Worm (Caenorhabditis elegans) whole organism, L3 larva: Measurements from ENCODE around the gene brc-1.

ENCODE experiments used
- ZK546.5 ChIP-seq: sonication (generic microtip); optimal IDR thresholded peaks from 2 replicates; lab custom pipeline; 2017; ENCODE audit warnings: missing biosample characterization, missing genetic modification characterization
- ama-1 ChIP-seq: fragments of 150-350 bp; optimal IDR thresholded peaks from 2 replicates; lab custom pipeline; 2018
- elt-3 ChIP-seq, 3 experiments: fragments of 150-350 bp in 1 of 3; sonication (generic microtip) in 2 of 3; optimal IDR thresholded peaks; 2 replicates in 2 of 3; 4 replicates in 1 of 3; lab custom pipeline; 2014 to 2017; ENCODE audit warnings: missing biosample characterization in 3 of 3, missing genetic modification characterization in 3 of 3
- eor-1 ChIP-seq, 2 experiments: fragments of 150-350 bp; optimal IDR thresholded peaks; 2 replicates each; lab custom pipeline; 2014 to 2018; ENCODE audit warnings: missing biosample characterization in 2 of 2, missing genetic modification characterization in 2 of 2
- nhr-76 ChIP-seq: fragments of 150-350 bp; sonication (generic microtip); optimal IDR thresholded peaks from 5 replicates; lab custom pipeline; 2014; ENCODE audit warnings: missing biosample characterization, missing genetic modification characterization
- snpc-4 ChIP-seq: fragments of 150-350 bp; optimal IDR thresholded peaks from 2 replicates; lab custom pipeline; 2014; ENCODE audit warnings: missing biosample characterization, missing genetic modification characterization
- tbx-2 ChIP-seq: sonication (generic microtip); optimal IDR thresholded peaks from 2 replicates; lab custom pipeline; 2016; ENCODE audit warnings: mild to moderate bottlenecking, missing genetic modification characterization, missing compliant biosample characterization
- unc-39 ChIP-seq: sonication (generic microtip); optimal IDR thresholded peaks from 4 replicates; lab custom pipeline; 2017; ENCODE audit warnings: missing biosample characterization, missing genetic modification characterization

DNA sequence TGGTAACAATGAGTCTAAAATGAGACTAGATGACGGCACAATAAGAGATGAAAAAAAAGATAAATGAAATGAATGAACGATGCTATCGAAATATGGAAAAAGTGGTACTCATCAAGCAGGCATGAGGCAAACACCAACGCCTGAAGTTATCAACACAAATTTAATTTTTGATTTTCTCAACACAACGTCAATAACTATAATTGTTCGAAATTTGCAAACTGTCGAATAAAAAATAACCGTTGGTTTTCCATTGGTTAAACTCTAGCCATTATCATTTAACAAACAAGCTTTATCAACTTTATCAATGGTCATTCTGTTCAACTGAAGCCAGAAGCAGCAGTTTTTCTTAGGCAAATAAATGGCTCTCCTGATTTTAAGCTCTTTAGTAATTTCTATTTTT is 30.5 kb downstream of the brc-1 start, which contains the start of gene cyp-25A1:
- TF ChIP-seq snpc-4 (no peak), ZK546.5 (tag; lab: Kevin White, UChicago) (no peak), elt-3 (tag; optimal IDR thresholded peaks at IDR 0.05; lab: Kevin White, UChicago) (no peak), unc-39 (tag; lab: Kevin White, UChicago) (no peak), ama-1 (lab: Kevin White, UChicago) (no peak), nhr-76 (no peak), tbx-2 (tag; lab: Kevin White, UChicago) (no peak), eor-1 (tag; optimal IDR thresholded peaks at IDR 0.05; lab: Kevin White, UChicago) (no peak)
